Worm (Caenorhabditis elegans) whole organism, dauer: ENCODE results near the gene R04E5.8.

Source experiments
- unc-62 ChIP-seq: sonication (generic microtip); optimal IDR thresholded peaks from 2 replicates; lab custom pipeline; 2017; ENCODE audit warnings: missing biosample characterization, missing genetic modification reagents, missing genetic modification characterization

R04E5.8 gene

ce11 chrX:8806070-8806799, at the start of gene R04E5.8:
Gene R04E5.8, minus strand, starts transcription at chrX:8806120.
- TF ChIP-seq unc-62 (GFP tag; lab: Kevin White, UChicago), result no peak

- no peak for TF ChIP-seq unc-62 (GFP tag; lab: Kevin White, UChicago)
These were observed 48.5 kb upstream of the R04E5.8 start for ce11 chrX:8854409-8854808.

ce11 chrX:8853524-8853923, 47.6 kb upstream of the R04E5.8 start, which contains the start of gene sprp-4:
Gene sprp-4, minus strand, starts transcription at chrX:8853624.
- TF ChIP-seq unc-62 (GFP tag; lab: Kevin White, UChicago), result no peak

ce11 chrX:8846447-8847237, 40.7 kb upstream of the R04E5.8 start, which contains the start of gene C28G1.10:
Gene C28G1.10, plus strand, starts transcription at chrX:8847122.
- no peak for TF ChIP-seq unc-62 (GFP tag; lab: Kevin White, UChicago)

- no peak for TF ChIP-seq unc-62 (GFP tag; lab: Kevin White, UChicago)
These were observed 38.1 kb upstream of the R04E5.8 start, which contains the start of gene ubc-23 for ce11 chrX:8843988-8844387. Gene ubc-23, plus strand, starts transcription at chrX:8844288.

- TF ChIP-seq unc-62 (GFP tag; lab: Kevin White, UChicago), result no peak
These were observed 32.3 kb upstream of the R04E5.8 start for ce11 chrX:8838176-8838575.

ce11 chrX:8835887-8836348, 30.0 kb upstream of the R04E5.8 start, which contains the start of gene C28G1.2:
Gene C28G1.2, plus strand, starts transcription at chrX:8836016.
- no peak for TF ChIP-seq unc-62 (GFP tag; lab: Kevin White, UChicago)

- no peak for TF ChIP-seq unc-62 (GFP tag; lab: Kevin White, UChicago)
These were observed 29.5 kb upstream of the R04E5.8 start, which contains the start of gene sec-15 for ce11 chrX:8835405-8835804. Gene sec-15, minus strand, starts transcription at chrX:8835715.

ce11 chrX:8831162-8831561, 25.2 kb upstream of the R04E5.8 start, which contains the start of gene C28G1.6:
Gene C28G1.6, minus strand, starts transcription at chrX:8831262.
- no peak for TF ChIP-seq unc-62 (GFP tag; lab: Kevin White, UChicago)

- TF ChIP-seq unc-62 (GFP tag; lab: Kevin White, UChicago), result no peak
These were observed 22.4 kb upstream of the R04E5.8 start, which contains the start of gene rcs-1 for ce11 chrX:8828365-8828764. Gene rcs-1, minus strand, starts transcription at chrX:8828540.

- no peak for TF ChIP-seq unc-62 (GFP tag; lab: Kevin White, UChicago)
These were observed 18.5 kb upstream of the R04E5.8 start, which contains the start of gene ifd-1 for ce11 chrX:8824437-8824836. Gene ifd-1, minus strand, starts transcription at chrX:8824448.

- TF ChIP-seq unc-62 (GFP tag; lab: Kevin White, UChicago), result no peak
These were observed 14.7 kb upstream of the R04E5.8 start for ce11 chrX:8820643-8821042.

ce11 chrX:8819815-8820415, 14.0 kb upstream of the R04E5.8 start:
- no peak for TF ChIP-seq unc-62 (GFP tag; lab: Kevin White, UChicago)

ce11 chrX:8817929-8818328, 12.0 kb upstream of the R04E5.8 start:
- no peak for TF ChIP-seq unc-62 (GFP tag; lab: Kevin White, UChicago)

- no peak for TF ChIP-seq unc-62 (GFP tag; lab: Kevin White, UChicago)
These were observed 6.0 kb upstream of the R04E5.8 start, which contains the start of gene cnnm-2 for ce11 chrX:8811916-8812315. Gene cnnm-2, plus strand, starts transcription at chrX:8812105.
